Worm (Caenorhabditis elegans) whole organism, L4/young adult: Measurements from ENCODE around the gene F55A11.4.

Experiments
- W03F9.2 ChIP-seq: fragments of 150-350 bp; optimal IDR thresholded peaks from 2 replicates; lab custom pipeline; 2014; ENCODE audit warnings: missing biosample characterization, missing genetic modification characterization
- dao-5 ChIP-seq: sonication (generic microtip); optimal IDR thresholded peaks from 2 replicates; lab custom pipeline; 2016; ENCODE audit warnings: missing genotype, missing genetic modification characterization, moderate library complexity, missing compliant biosample characterization
- him-1 ChIP-seq: sonication (generic microtip); optimal IDR thresholded peaks from 2 replicates; lab custom pipeline; 2016; ENCODE audit warnings: missing genotype, missing genetic modification reagents, missing genetic modification characterization, missing compliant biosample characterization

DNA sequence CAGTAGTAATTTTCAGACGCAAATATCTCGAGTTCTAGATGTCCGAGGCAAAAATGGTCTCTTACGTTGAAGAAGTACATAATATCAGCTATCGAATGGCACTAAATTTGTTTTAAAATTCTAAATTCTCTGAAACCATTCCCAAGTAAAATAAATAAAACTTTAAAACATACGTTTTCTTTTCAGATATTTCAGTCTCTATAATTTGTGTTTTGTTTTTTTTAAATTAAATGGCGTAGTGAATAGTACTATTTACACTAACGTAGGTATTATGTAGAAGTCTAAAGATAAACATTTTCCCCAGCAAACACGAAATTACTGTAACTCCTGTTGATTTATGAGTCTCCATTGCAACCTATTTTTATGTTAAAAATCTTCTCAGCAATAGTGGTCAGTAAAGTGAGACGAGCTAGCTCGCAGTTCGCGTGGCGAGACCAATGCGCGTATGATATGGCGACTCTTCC, 47.0 kb downstream of the F55A11.4 start:
- TF ChIP-seq him-1 (tag; lab: Kevin White, UChicago) (no peak), dao-5 (no peak), W03F9.2 (tag; lab: Kevin White, UChicago) (no peak)
